Worm (Caenorhabditis elegans) whole organism, mixed stage, embryonic: ENCODE data around the gene Y69H2.3.

ENCODE experiments used
- blmp-1 ChIP-seq: fragments of 150-350 bp; optimal IDR thresholded peaks from 2 replicates; lab custom pipeline; 2014; ENCODE audit warnings: missing biosample characterization, missing genetic modification characterization
- ceh-39 ChIP-seq: fragments of 150-350 bp; optimal IDR thresholded peaks from 2 replicates; lab custom pipeline; 2014; ENCODE audit warnings: missing biosample characterization, missing genetic modification characterization
- hlh-1 ChIP-seq: fragments of 150-350 bp; optimal IDR thresholded peaks from 2 replicates; lab custom pipeline; 2014; ENCODE audit warnings: missing biosample characterization, missing genetic modification reagents, missing genetic modification characterization
- lin-13 ChIP-seq: fragments of 150-350 bp; optimal IDR thresholded peaks from 2 replicates; lab custom pipeline; 2014; ENCODE audit warnings: missing biosample characterization, missing genetic modification characterization
- mab-5 ChIP-seq: fragments of 150-350 bp; optimal IDR thresholded peaks from 2 replicates; lab custom pipeline; 2014; ENCODE audit warnings: missing biosample characterization, missing genetic modification characterization
- nhr-12 ChIP-seq: fragments of 150-350 bp; optimal IDR thresholded peaks from 2 replicates; lab custom pipeline; 2014; ENCODE audit warnings: missing biosample characterization, missing genetic modification characterization
- nhr-28 ChIP-seq: fragments of 150-350 bp; optimal IDR thresholded peaks from 2 replicates; lab custom pipeline; 2014; ENCODE audit warnings: missing biosample characterization, missing genetic modification characterization
- nhr-76 ChIP-seq: sonication (generic microtip); optimal IDR thresholded peaks from 2 replicates; lab custom pipeline; 2017; ENCODE audit warnings: missing biosample characterization, missing genetic modification characterization
- pha-4 ChIP-seq: fragments of 150-350 bp; optimal IDR thresholded peaks from 2 replicates; lab custom pipeline; 2018; ENCODE audit warnings: missing biosample characterization, missing genetic modification reagents, missing genetic modification characterization
- snpc-4 ChIP-seq: fragments of 150-350 bp; optimal IDR thresholded peaks from 2 replicates; lab custom pipeline; 2014; ENCODE audit warnings: missing biosample characterization, missing genetic modification characterization
- unc-62 ChIP-seq: fragments of 150-350 bp; optimal IDR thresholded peaks from 2 replicates; lab custom pipeline; 2014; ENCODE audit warnings: missing biosample characterization, missing genetic modification reagents, missing genetic modification characterization
- zip-8 ChIP-seq: fragments of 150-350 bp; optimal IDR thresholded peaks from 2 replicates; lab custom pipeline; 2014; ENCODE audit warnings: missing biosample characterization, missing genetic modification characterization

- TF ChIP-seq nhr-76 (tag; lab: Kevin White, UChicago) = no peak
- no peak for TF ChIP-seq snpc-4 (tag; lab: Kevin White, UChicago)
- no peak for TF ChIP-seq hlh-1 (tag; lab: Kevin White, UChicago)
- TF ChIP-seq mab-5 (tag; lab: Kevin White, UChicago) = no peak
- TF ChIP-seq ceh-39 (tag; lab: Kevin White, UChicago) = no peak
- TF ChIP-seq nhr-28 (tag; lab: Kevin White, UChicago) = no peak
- TF ChIP-seq blmp-1 (tag; lab: Kevin White, UChicago) = no peak
- no peak for TF ChIP-seq pha-4 (tag; lab: Kevin White, UChicago)
- no peak for TF ChIP-seq unc-62 (GFP tag; lab: Kevin White, UChicago)
- TF ChIP-seq zip-8 = no peak
- TF ChIP-seq lin-13 = no peak
- no peak for TF ChIP-seq nhr-12 (tag; lab: Kevin White, UChicago)
Measured at ce11 chrV:18639601-18640354, 24.1 kb downstream of the Y69H2.3 start, which contains the start of gene egas-1.
